Fruit fly (Drosophila melanogaster): ENCODE measurements around the gene 140up.
A peak's percentile ranks its signal among the peaks of the same experiment; 100 is the strongest.

- TF ChIP-seq CG15269 (tag; optimal IDR thresholded peaks at IDR 0.05) (no peak), Lpt (GFP tag; optimal IDR thresholded peaks at IDR 0.05) (no peak), Ets97D (GFP tag; optimal IDR thresholded peaks at IDR 0.05) (no peak), CG7963 (GFP tag; IDR thresholded peaks at IDR 0.05; ENCODE audit: partially characterized antibody) (no peak), CG8944 (GFP tag; optimal IDR thresholded peaks at IDR 0.05) (no peak), btn (GFP tag; optimal IDR thresholded peaks at IDR 0.05) (no peak), Dip3 (GFP tag; optimal IDR thresholded peaks at IDR 0.05) (no peak), CG8359 (GFP tag; optimal IDR thresholded peaks at IDR 0.05; ENCODE audit: borderline replicate concordance) (peak; percentile 6), dm (GFP tag; optimal IDR thresholded peaks at IDR 0.05) (no peak), CG4854 (GFP tag; optimal IDR thresholded peaks at IDR 0.05) (no peak), gce (GFP tag; IDR thresholded peaks at IDR 0.05) (no peak), CG7987 (GFP tag; optimal IDR thresholded peaks at IDR 0.05) (no peak)
Measured at dm6 chr3R:14140912-14141311, 15.6 kb upstream of the 140up start.

Measured in whole organism, embryonic.